Worm (Caenorhabditis elegans): ENCODE results near the gene R74.8.

Gene R74.8

ce11 chrIII:4236178-4236577 is 30.1 kb downstream of the R74.8 start (continued):
- peak; percentile 31 for TF ChIP-seq C16A3.4 (tag; optimal IDR thresholded peaks at IDR 0.05)
- TF ChIP-seq elt-2 (tag; optimal IDR thresholded peaks at IDR 0.05): no peak
- TF ChIP-seq efl-1 (optimal IDR thresholded peaks at IDR 0.05): peak; percentile 31 to 54
- TF ChIP-seq efl-1 (GFP tag; optimal IDR thresholded peaks at IDR 0.05 in 1 of 2): peak in 1 of 2 experiments; percentile 90
- no peak for TF ChIP-seq alr-1 (tag; optimal IDR thresholded peaks at IDR 0.05; ENCODE audit: borderline replicate concordance)
- TF ChIP-seq mep-1 (tag; optimal IDR thresholded peaks at IDR 0.05): peak; percentile 29
- TF ChIP-seq nhr-85 (tag): peak; percentile 94
- TF ChIP-seq zip-4 (GFP tag; optimal IDR thresholded peaks at IDR 0.05): no peak
- TF ChIP-seq nhr-77 (tag; optimal IDR thresholded peaks at IDR 0.05): no peak
- TF ChIP-seq unc-98 (GFP tag; IDR thresholded peaks at IDR 0.05): no peak
- 0 out of 2 replicates have a peak, but pooled peaks have one; percentile 27 for TF ChIP-seq grh-1 (GFP tag; IDR thresholded peaks at IDR 0.05)
- TF ChIP-seq snu-23 (GFP tag; optimal IDR thresholded peaks at IDR 0.05): peak; percentile 53

ce11 chrIII:4237660-4238059 is 31.6 kb downstream of the R74.8 start:
- TF ChIP-seq unc-86 (tag; optimal IDR thresholded peaks at IDR 0.05) (peak; percentile 88), unc-130 (tag; optimal IDR thresholded peaks at IDR 0.05) (peak; percentile 69), pag-3 (tag; optimal IDR thresholded peaks at IDR 0.05; ENCODE audit: borderline replicate concordance, insufficient read depth) (no peak), hlh-4 (tag; optimal IDR thresholded peaks at IDR 0.05) (no peak), fos-1 (tag; optimal IDR thresholded peaks at IDR 0.05) (peak; percentile 85), lin-39 (tag; optimal IDR thresholded peaks at IDR 0.05) (peak; percentile 19), fkh-4 (tag; optimal IDR thresholded peaks at IDR 0.05; ENCODE audit: borderline replicate concordance) (no peak), skn-1 (tag; optimal IDR thresholded peaks at IDR 0.05) (peak; percentile 80), ets-5 (GFP tag; IDR thresholded peaks at IDR 0.05) (no peak), nhr-19 (GFP tag; conservative IDR thresholded peaks at IDR 0.05) (peak; percentile 89), lin-13 (GFP tag; optimal IDR thresholded peaks at IDR 0.05) (peak; percentile 91), nhr-90 (tag; optimal IDR thresholded peaks at IDR 0.05; ENCODE audit: poor library complexity) (peak; percentile 91), ceh-88 (GFP tag; IDR thresholded peaks at IDR 0.05) (peak; percentile 65; the same call in 1 of the 2 replicates), dpl-1 (GFP tag; optimal IDR thresholded peaks at IDR 0.05) (peak; percentile 64 to 75 (median 68)), hlh-17 (GFP tag; optimal IDR thresholded peaks at IDR 0.05; ENCODE audit: borderline replicate concordance) (no peak), rnt-1 (tag; optimal IDR thresholded peaks at IDR 0.05) (peak; percentile 91), zag-1 (tag; optimal IDR thresholded peaks at IDR 0.05) (no peak), ama-1 (optimal IDR thresholded peaks at IDR 0.05) (peak; percentile 16), F16B12.6 (tag; optimal IDR thresholded peaks at IDR 0.05) (peak; percentile 3), unc-62 (GFP tag; optimal IDR thresholded peaks at IDR 0.05) (no peak), dsc-1 (tag; optimal IDR thresholded peaks at IDR 0.05) (peak; percentile 85), xbp-1 (tag; optimal IDR thresholded peaks at IDR 0.05) (peak; percentile 92), unc-30 (tag; optimal IDR thresholded peaks at IDR 0.05) (no peak), nhr-71 (tag; optimal IDR thresholded peaks at IDR 0.05) (peak; percentile 98), ztf-4 (tag; optimal IDR thresholded peaks at IDR 0.05) (peak; percentile 94), egl-27 (tag; optimal IDR thresholded peaks at IDR 0.05) (peak; percentile 61 to 94), blmp-1 (tag; optimal IDR thresholded peaks at IDR 0.05) (peak; percentile 89), nhr-20 (tag; optimal IDR thresholded peaks at IDR 0.05) (peak; percentile 100), C34B4.2 (tag; optimal IDR thresholded peaks at IDR 0.05) (no peak), pax-3 (tag; optimal IDR thresholded peaks at IDR 0.05) (peak; percentile 80), alr-1 (tag; optimal IDR thresholded peaks at IDR 0.05; ENCODE audit: borderline replicate concordance) (no peak), aha-1 (tag; optimal IDR thresholded peaks at IDR 0.05) (peak; percentile 51), grh-1 (GFP tag; IDR thresholded peaks at IDR 0.05) (peak; percentile 81), nhr-237 (tag; optimal IDR thresholded peaks at IDR 0.05) (peak; percentile 93), fkh-10 (GFP tag; optimal IDR thresholded peaks at IDR 0.05) (peak; percentile 95), efl-1 (optimal IDR thresholded peaks at IDR 0.05) (peak; percentile 80 to 84), efl-1 (GFP tag; optimal IDR thresholded peaks at IDR 0.05 in 1 of 2) (peak; percentile 65 to 95), irx-1 (tag; optimal IDR thresholded peaks at IDR 0.05) (peak; percentile 89), aly-2 (tag; optimal IDR thresholded peaks at IDR 0.05) (no peak), ztf-11 (tag; optimal IDR thresholded peaks at IDR 0.05) (no peak), nhr-85 (tag) (peak; percentile 99), elt-2 (tag; optimal IDR thresholded peaks at IDR 0.05) (peak; percentile 90), snu-23 (GFP tag; optimal IDR thresholded peaks at IDR 0.05) (peak; percentile 97), egl-13 (tag; optimal IDR thresholded peaks at IDR 0.05) (peak; percentile 83), ceh-82 (tag; optimal IDR thresholded peaks at IDR 0.05) (peak; percentile 72 to 79 (median 79))
